Worm (Caenorhabditis elegans) whole organism, late embryonic: Measurements from ENCODE around the gene glt-1.

Experiments
- K09A11.1 ChIP-seq: sonication (generic microtip); optimal IDR thresholded peaks from 2 replicates; lab custom pipeline; 2017; ENCODE audit warnings: antibody characterized with exemption, mild to moderate bottlenecking, missing genetic modification characterization, missing compliant biosample characterization; ENCODE audit not compliant: insufficient read depth
- ama-1 ChIP-seq: fragments of 150-350 bp; optimal IDR thresholded peaks from 2 replicates; lab custom pipeline; 2014
- ceh-34 ChIP-seq: sonication (generic microtip); optimal IDR thresholded peaks from 2 replicates; lab custom pipeline; 2016; ENCODE audit warnings: mild to moderate bottlenecking, missing genetic modification characterization, missing compliant biosample characterization
- dve-1 ChIP-seq: sonication (generic microtip); optimal IDR thresholded peaks from 2 replicates; lab custom pipeline; 2017; ENCODE audit warnings: antibody characterized with exemption, mild to moderate bottlenecking, missing genetic modification characterization, missing compliant biosample characterization
- ets-4 ChIP-seq: sonication (generic microtip); optimal IDR thresholded peaks from 2 replicates; lab custom pipeline; 2016; ENCODE audit warnings: missing genetic modification characterization, missing compliant biosample characterization
- hlh-15 ChIP-seq: sonication (generic microtip); optimal IDR thresholded peaks from 2 replicates; lab custom pipeline; 2016; ENCODE audit warnings: missing genetic modification characterization, missing compliant biosample characterization
- hlh-6 ChIP-seq: sonication (generic microtip); optimal IDR thresholded peaks from 2 replicates; lab custom pipeline; 2016; ENCODE audit warnings: missing genotype, missing genetic modification characterization, missing compliant biosample characterization
- lim-6 ChIP-seq: sonication (generic microtip); optimal IDR thresholded peaks from 2 replicates; lab custom pipeline; 2016; ENCODE audit warnings: missing genetic modification characterization, missing compliant biosample characterization
- nfya-1 ChIP-seq: sonication (generic microtip); optimal IDR thresholded peaks from 2 replicates; lab custom pipeline; 2017; ENCODE audit warnings: missing genetic modification characterization, mild to moderate bottlenecking, missing compliant biosample characterization, antibody characterized with exemption, moderate library complexity
- nhr-11 ChIP-seq: fragments of 150-350 bp; optimal IDR thresholded peaks from 2 replicates; lab custom pipeline; 2014; ENCODE audit warnings: missing biosample characterization, missing genetic modification characterization
- pha-4 ChIP-seq: fragments of 150-350 bp; optimal IDR thresholded peaks from 2 replicates; lab custom pipeline; 2018; ENCODE audit warnings: missing biosample characterization, missing genetic modification reagents, missing genetic modification characterization
- unc-42 ChIP-seq: sonication (generic microtip); optimal IDR thresholded peaks from 2 replicates; lab custom pipeline; 2016; ENCODE audit warnings: missing genotype, missing genetic modification characterization, missing compliant biosample characterization

ce11 chrX:3455561-3455960 lies 40.3 kb upstream of the glt-1 start:
- no peak for TF ChIP-seq lim-6 (tag; lab: Kevin White, UChicago)
- no peak for TF ChIP-seq ceh-34 (tag; lab: Kevin White, UChicago)
- no peak for TF ChIP-seq ama-1 (lab: Kevin White, UChicago)
- no peak for TF ChIP-seq pha-4
- TF ChIP-seq unc-42 = no peak
- no peak for TF ChIP-seq hlh-15 (tag; lab: Kevin White, UChicago)
- no peak for TF ChIP-seq ets-4 (tag; lab: Kevin White, UChicago)
- no peak for TF ChIP-seq nfya-1
- TF ChIP-seq hlh-6 (tag; lab: Kevin White, UChicago) = no peak
- TF ChIP-seq K09A11.1 = no peak
- TF ChIP-seq nhr-11 (tag; lab: Kevin White, UChicago) = no peak
- no peak for TF ChIP-seq dve-1 (tag; lab: Kevin White, UChicago)
